Worm (Caenorhabditis elegans): ENCODE data around the gene M02B7.7.

M02B7.7 gene

ce11 chrIV:3803252-3803651 is 3.7 kb downstream of the M02B7.7 start, which contains the start of the genes algn-14 and M02B7.2 (continued):
- TF ChIP-seq nhr-25 (tag; optimal IDR thresholded peaks at IDR 0.05; ENCODE audit: borderline replicate concordance, insufficient read depth) (no peak), madf-9 (GFP tag; conservative IDR thresholded peaks at IDR 0.05) (peak; percentile 25; the same call in 1 of the 2 replicates), mes-2 (tag; optimal IDR thresholded peaks at IDR 0.05; ENCODE audit: poor library complexity, severe bottlenecking) (peak; percentile 98), F26F4.8 (GFP tag; conservative IDR thresholded peaks at IDR 0.05) (no peak), lin-15B (tag; optimal IDR thresholded peaks at IDR 0.05) (no peak), spr-3 (GFP tag; optimal IDR thresholded peaks at IDR 0.05) (no peak), pha-4 (GFP tag; IDR thresholded peaks at IDR 0.05) (no peak), pha-4 (tag; optimal IDR thresholded peaks at IDR 0.05) (no peak), fkh-10 (GFP tag; optimal IDR thresholded peaks at IDR 0.05) (no peak), daf-19 (GFP tag; conservative IDR thresholded peaks at IDR 0.05) (no peak), Y48G9A.11 (GFP tag; IDR thresholded peaks at IDR 0.05) (no peak), hlh-11 (tag; optimal IDR thresholded peaks at IDR 0.05) (peak; percentile 7), F49E8.2 (tag; optimal IDR thresholded peaks at IDR 0.05; ENCODE audit: borderline replicate concordance) (no peak), Y5F2A.4 (GFP tag; optimal IDR thresholded peaks at IDR 0.05) (no peak), ZK337.2 (GFP tag; IDR thresholded peaks at IDR 0.05) (peak; percentile 83; the same call in 1 of the 2 replicates), nhr-28 (tag; optimal IDR thresholded peaks at IDR 0.05) (peak; percentile 5), nhr-237 (tag; optimal IDR thresholded peaks at IDR 0.05) (no peak), hlh-30 (tag; optimal IDR thresholded peaks at IDR 0.05; ENCODE audit: insufficient read depth) (peak; percentile 42), ceh-28 (tag; optimal IDR thresholded peaks at IDR 0.05) (no peak), jun-1 (tag; optimal IDR thresholded peaks at IDR 0.05) (no peak), gei-8 (GFP tag; optimal IDR thresholded peaks at IDR 0.05) (no peak), zip-2 (tag; optimal IDR thresholded peaks at IDR 0.05) (no peak), lim-7 (GFP tag; IDR thresholded peaks at IDR 0.05) (no peak), duxl-1 (tag; optimal IDR thresholded peaks at IDR 0.05; ENCODE audit: poor library complexity) (no peak), dmd-8 (GFP tag; IDR thresholded peaks at IDR 0.05) (no peak), nhr-11 (tag; optimal IDR thresholded peaks at IDR 0.05) (peak; percentile 11), unc-62 (GFP tag; optimal IDR thresholded peaks at IDR 0.05 in 1 of 2) (peak in 1 of 2 experiments; percentile 68), unc-62 (tag; optimal IDR thresholded peaks at IDR 0.05) (no peak), ztf-11 (tag; optimal IDR thresholded peaks at IDR 0.05) (no peak), T20F7.1 (GFP tag; optimal IDR thresholded peaks at IDR 0.05) (no peak), mdl-1 (tag; optimal IDR thresholded peaks at IDR 0.05) (no peak), nhr-76 (tag; optimal IDR thresholded peaks at IDR 0.05) (no peak), mep-1 (tag; optimal IDR thresholded peaks at IDR 0.05) (peak; percentile 55), nhr-111 (GFP tag; optimal IDR thresholded peaks at IDR 0.05) (no peak), daf-12 (tag; optimal IDR thresholded peaks at IDR 0.05) (no peak), nhr-77 (tag; optimal IDR thresholded peaks at IDR 0.05) (no peak), ceh-62 (tag; optimal IDR thresholded peaks at IDR 0.05) (no peak), Y105C5A.15 (GFP tag; IDR thresholded peaks at IDR 0.05) (no peak), daf-16 (GFP tag; optimal IDR thresholded peaks at IDR 0.05) (no peak), daf-16 (tag; optimal IDR thresholded peaks at IDR 0.05) (peak; percentile 60), F44E2.7 (GFP tag; IDR thresholded peaks at IDR 0.05) (no peak), F10B5.3 (tag; optimal IDR thresholded peaks at IDR 0.05) (no peak), ztf-7 (tag; optimal IDR thresholded peaks at IDR 0.05) (peak; percentile 42), lir-3 (tag; optimal IDR thresholded peaks at IDR 0.05) (no peak), unc-39 (tag; optimal IDR thresholded peaks at IDR 0.05) (no peak), Y75B8A.6 (GFP tag; IDR thresholded peaks at IDR 0.05) (no peak), set-16 (GFP tag; IDR thresholded peaks at IDR 0.05) (no peak), mxl-3 (GFP tag; optimal IDR thresholded peaks at IDR 0.05) (no peak), zip-11 (GFP tag; IDR thresholded peaks at IDR 0.05) (no peak), ctbp-1 (GFP tag; IDR thresholded peaks at IDR 0.05) (no peak), lin-39 (tag; optimal IDR thresholded peaks at IDR 0.05) (no peak), cey-2 (tag; optimal IDR thresholded peaks at IDR 0.05; ENCODE audit: borderline replicate concordance, insufficient read depth) (no peak)

All from whole organism, L4 larva.